Worm (Caenorhabditis elegans): Measurements from ENCODE around the gene F25E2.3.

ce11 chrX:780027-780426 lies 32.9 kb downstream of the F25E2.3 start:
- no peak for TF ChIP-seq him-1 (tag; optimal IDR thresholded peaks at IDR 0.05)
- no peak for TF ChIP-seq W03F9.2 (tag; optimal IDR thresholded peaks at IDR 0.05)
